Worm (Caenorhabditis elegans) whole organism, early embryonic: Measurements from ENCODE around the gene F42A10.9.

Experiments
- F13C5.2 ChIP-seq: sonication (generic microtip); optimal IDR thresholded peaks from 2 replicates; lab custom pipeline; 2017; ENCODE audit warnings: mild to moderate bottlenecking, missing genetic modification characterization, inconsistent platforms, missing compliant biosample characterization
- aly-1 ChIP-seq: sonication (generic microtip); optimal IDR thresholded peaks from 2 replicates; lab custom pipeline; 2016; ENCODE audit warnings: missing genetic modification characterization, missing compliant biosample characterization
- ama-1 ChIP-seq: fragments of 150-350 bp; optimal IDR thresholded peaks from 2 replicates; lab custom pipeline; 2014
- ceh-13 ChIP-seq: fragments of 200-800 bp; sonication (Bioruptor generic); optimal IDR thresholded peaks from 2 replicates; lab custom pipeline; 2018; ENCODE audit warnings: mild to moderate bottlenecking, missing genetic modification characterization, missing compliant biosample characterization
- ets-7 ChIP-seq: sonication (generic microtip); optimal IDR thresholded peaks from 2 replicates; lab custom pipeline; 2016; ENCODE audit warnings: missing genotype, missing genetic modification characterization, missing compliant biosample characterization
- flt-1 ChIP-seq: fragments of 200-800 bp; sonication (Bioruptor generic); IDR thresholded peaks from 2 replicates; pipeline ENCODE4 v1.3.6; 2022; ENCODE audit warnings: missing genetic modification characterization, missing compliant biosample characterization
- hmg-4 ChIP-seq: fragments of 200-800 bp; sonication (Bioruptor generic); optimal IDR thresholded peaks from 2 replicates; lab custom pipeline; 2018; ENCODE audit warnings: mild to moderate bottlenecking, missing genetic modification characterization, missing compliant biosample characterization
- sea-1 ChIP-seq: fragments of 200-800 bp; sonication (Bioruptor generic); conservative IDR thresholded peaks from 2 replicates; pipeline ENCODE4 v1.3.6; 2022; ENCODE audit warnings: missing genetic modification characterization, missing compliant biosample characterization
- tbx-11 ChIP-seq: fragments of 200-800 bp; sonication (Bioruptor generic); IDR thresholded peaks from 2 replicates; pipeline ENCODE4 v1.3.6; 2022; ENCODE audit warnings: missing genetic modification characterization, missing compliant biosample characterization
- tbx-37 ChIP-seq: fragments of 200-800 bp; sonication (Bioruptor generic); conservative IDR thresholded peaks from 2 replicates; pipeline ENCODE4 v1.3.6; 2022; ENCODE audit warnings: missing genetic modification reagents, missing genetic modification characterization, missing compliant biosample characterization
- tra-4 ChIP-seq: sonication (generic microtip); optimal IDR thresholded peaks from 2 replicates; lab custom pipeline; 2017; ENCODE audit warnings: missing genetic modification characterization, missing compliant biosample characterization

- TF ChIP-seq sea-1: no peak
- TF ChIP-seq ama-1 (lab: Kevin White, UChicago): no peak
- TF ChIP-seq tra-4 (tag; lab: Kevin White, UChicago): no peak
- no peak for TF ChIP-seq aly-1 (tag; lab: Kevin White, UChicago)
- no peak for TF ChIP-seq hmg-4 (GFP tag; lab: Kevin White, UChicago)
- no peak for TF ChIP-seq ets-7 (tag; lab: Kevin White, UChicago)
- no peak for TF ChIP-seq F13C5.2 (tag; lab: Kevin White, UChicago)
- no peak for TF ChIP-seq flt-1 (GFP tag; lab: Robert Waterston, UW)
- TF ChIP-seq tbx-37 (GFP tag; lab: Robert Waterston, UW): no peak
- TF ChIP-seq tbx-11 (GFP tag; lab: Robert Waterston, UW): no peak
- TF ChIP-seq ceh-13 (GFP tag; lab: Kevin White, UChicago): no peak
Measured at ce11 chrIII:6176761-6177160, 12.4 kb downstream of the F42A10.9 start, which contains the start of gene F42A10.6.
